Worm (Caenorhabditis elegans) whole organism, mixed stage, embryonic: ENCODE measurements around the gene T22C8.6.

Source experiments
- M03D4.4 ChIP-seq: sonication (generic microtip); optimal IDR thresholded peaks from 2 replicates; lab custom pipeline; 2017; ENCODE audit warnings: mild to moderate bottlenecking, missing genetic modification characterization, missing compliant biosample characterization
- bed-3 ChIP-seq: fragments of 200-800 bp; sonication (Bioruptor generic); optimal IDR thresholded peaks from 3 replicates; lab custom pipeline; 2018; ENCODE audit warnings: mild to moderate bottlenecking, missing genetic modification characterization, moderate library complexity, missing compliant biosample characterization
- blmp-1 ChIP-seq: fragments of 150-350 bp; optimal IDR thresholded peaks from 2 replicates; lab custom pipeline; 2014; ENCODE audit warnings: missing biosample characterization, missing genetic modification characterization
- ceh-39 ChIP-seq: fragments of 150-350 bp; optimal IDR thresholded peaks from 2 replicates; lab custom pipeline; 2014; ENCODE audit warnings: missing biosample characterization, missing genetic modification characterization
- ceh-43 ChIP-seq: fragments of 200-800 bp; sonication (Bioruptor generic); optimal IDR thresholded peaks from 2 replicates; lab custom pipeline; 2018; ENCODE audit warnings: mild to moderate bottlenecking, missing genetic modification characterization, moderate library complexity, missing compliant biosample characterization
- ceh-83 ChIP-seq: fragments of 200-800 bp; sonication (Bioruptor generic); optimal IDR thresholded peaks from 2 replicates; lab custom pipeline; 2018; ENCODE audit warnings: mild to moderate bottlenecking, missing genetic modification characterization, missing compliant biosample characterization
- ces-1 ChIP-seq: fragments of 150-350 bp; optimal IDR thresholded peaks from 2 replicates; lab custom pipeline; 2014; ENCODE audit warnings: missing biosample characterization, missing genetic modification reagents, missing genetic modification characterization
- cnd-1 ChIP-seq: fragments of 200-800 bp; sonication (Bioruptor generic); optimal IDR thresholded peaks from 2 replicates; lab custom pipeline; 2018; ENCODE audit warnings: mild to moderate bottlenecking, missing genetic modification characterization, missing compliant biosample characterization
- drap-1 ChIP-seq: fragments of 200-800 bp; sonication (Bioruptor generic); optimal IDR thresholded peaks from 3 replicates; lab custom pipeline; 2018; ENCODE audit warnings: mild to moderate bottlenecking, missing genetic modification characterization, missing compliant biosample characterization
- elt-3 ChIP-seq: fragments of 150-350 bp; optimal IDR thresholded peaks from 2 replicates; lab custom pipeline; 2014; ENCODE audit warnings: missing biosample characterization, missing genetic modification characterization
- flh-1 ChIP-seq: fragments of 200-800 bp; sonication (Bioruptor generic); optimal IDR thresholded peaks from 2 replicates; lab custom pipeline; 2018; ENCODE audit warnings: mild to moderate bottlenecking, missing genetic modification characterization, moderate library complexity, missing compliant biosample characterization
- ham-2 ChIP-seq: fragments of 200-800 bp; sonication (Bioruptor generic); optimal IDR thresholded peaks from 2 replicates; lab custom pipeline; 2018; ENCODE audit warnings: mild to moderate bottlenecking, missing genetic modification characterization, missing compliant biosample characterization
- hlh-1 ChIP-seq: fragments of 150-350 bp; optimal IDR thresholded peaks from 2 replicates; lab custom pipeline; 2014; ENCODE audit warnings: missing biosample characterization, missing genetic modification reagents, missing genetic modification characterization
- lsy-2 ChIP-seq: fragments of 150-350 bp; optimal IDR thresholded peaks from 2 replicates; lab custom pipeline; 2014; ENCODE audit warnings: missing biosample characterization, missing genetic modification characterization
- mab-5 ChIP-seq: fragments of 150-350 bp; optimal IDR thresholded peaks from 2 replicates; lab custom pipeline; 2014; ENCODE audit warnings: missing biosample characterization, missing genetic modification characterization
- mep-1 ChIP-seq: fragments of 150-350 bp; optimal IDR thresholded peaks from 2 replicates; lab custom pipeline; 2017; ENCODE audit warnings: missing biosample characterization, missing genetic modification reagents, missing genetic modification characterization, inconsistent platforms
- mls-2 ChIP-seq: sonication (generic microtip); optimal IDR thresholded peaks from 2 replicates; lab custom pipeline; 2016; ENCODE audit warnings: mild to moderate bottlenecking, missing genetic modification characterization, moderate library complexity, missing compliant biosample characterization
- nhr-12 ChIP-seq: fragments of 150-350 bp; optimal IDR thresholded peaks from 2 replicates; lab custom pipeline; 2014; ENCODE audit warnings: missing biosample characterization, missing genetic modification characterization
- nhr-2 ChIP-seq: fragments of 150-350 bp; optimal IDR thresholded peaks from 2 replicates; lab custom pipeline; 2014; ENCODE audit warnings: missing biosample characterization, missing genetic modification characterization
- nhr-237 ChIP-seq: fragments of 150-350 bp; optimal IDR thresholded peaks from 2 replicates; lab custom pipeline; 2014; ENCODE audit warnings: missing biosample characterization, missing genetic modification characterization
- nhr-28 ChIP-seq: fragments of 150-350 bp; optimal IDR thresholded peaks from 2 replicates; lab custom pipeline; 2014; ENCODE audit warnings: missing biosample characterization, missing genetic modification characterization
- nhr-76 ChIP-seq: sonication (generic microtip); optimal IDR thresholded peaks from 2 replicates; lab custom pipeline; 2017; ENCODE audit warnings: missing biosample characterization, missing genetic modification characterization
- pha-4 ChIP-seq: fragments of 150-350 bp; optimal IDR thresholded peaks from 2 replicates; lab custom pipeline; 2018; ENCODE audit warnings: missing biosample characterization, missing genetic modification reagents, missing genetic modification characterization
- sem-2 ChIP-seq: fragments of 200-800 bp; sonication (Bioruptor generic); optimal IDR thresholded peaks from 2 replicates; lab custom pipeline; 2018; ENCODE audit warnings: mild to moderate bottlenecking, missing genetic modification characterization, missing compliant biosample characterization
- snpc-4 ChIP-seq: fragments of 150-350 bp; optimal IDR thresholded peaks from 2 replicates; lab custom pipeline; 2014; ENCODE audit warnings: missing biosample characterization, missing genetic modification characterization
- sptf-1 ChIP-seq: sonication (generic microtip); optimal IDR thresholded peaks from 2 replicates; lab custom pipeline; 2017; ENCODE audit warnings: mild to moderate bottlenecking, missing genetic modification characterization, moderate library complexity, missing compliant biosample characterization
- tbx-8 ChIP-seq: fragments of 200-800 bp; sonication (Bioruptor generic); optimal IDR thresholded peaks from 2 replicates; lab custom pipeline; 2018; ENCODE audit warnings: mild to moderate bottlenecking, missing genetic modification characterization, moderate library complexity, missing compliant biosample characterization
- unc-39 ChIP-seq: fragments of 150-350 bp; optimal IDR thresholded peaks from 2 replicates; lab custom pipeline; 2014; ENCODE audit warnings: missing biosample characterization, missing genetic modification characterization
- unc-62 ChIP-seq: fragments of 150-350 bp; optimal IDR thresholded peaks from 2 replicates; lab custom pipeline; 2014; ENCODE audit warnings: missing biosample characterization, missing genetic modification reagents, missing genetic modification characterization
- zip-8 ChIP-seq: fragments of 150-350 bp; optimal IDR thresholded peaks from 2 replicates; lab custom pipeline; 2014; ENCODE audit warnings: missing biosample characterization, missing genetic modification characterization
- ztf-11 ChIP-seq: fragments of 150-350 bp; optimal IDR thresholded peaks from 2 replicates; lab custom pipeline; 2014; ENCODE audit warnings: missing biosample characterization, missing genetic modification characterization

Gene T22C8.6

ce11 chrII:8616155-8616554 lies 13.9 kb downstream of the T22C8.6 start:
- TF ChIP-seq lsy-2 (tag; lab: Kevin White, UChicago) (no peak), ceh-83 (no peak), blmp-1 (tag; lab: Kevin White, UChicago) (no peak), zip-8 (no peak), bed-3 (no peak), M03D4.4 (tag; lab: Kevin White, UChicago) (no peak), ztf-11 (tag; lab: Kevin White, UChicago) (no peak), flh-1 (GFP tag; lab: Kevin White, UChicago) (no peak), nhr-28 (tag; lab: Kevin White, UChicago) (no peak), nhr-2 (tag; lab: Kevin White, UChicago) (no peak), ceh-39 (tag; lab: Kevin White, UChicago) (no peak), ceh-43 (GFP tag; lab: Kevin White, UChicago) (no peak), elt-3 (tag; lab: Kevin White, UChicago) (no peak), ces-1 (GFP tag; lab: Kevin White, UChicago) (no peak)

- TF ChIP-seq ceh-83, result no peak
- TF ChIP-seq unc-39 (tag; lab: Kevin White, UChicago), result no peak
- TF ChIP-seq ztf-11 (tag; lab: Kevin White, UChicago), result no peak
- TF ChIP-seq drap-1 (GFP tag; lab: Kevin White, UChicago), result no peak
- TF ChIP-seq mab-5 (tag; lab: Kevin White, UChicago), result no peak
- no peak for TF ChIP-seq ceh-39 (tag; lab: Kevin White, UChicago)
- TF ChIP-seq lsy-2 (tag; lab: Kevin White, UChicago), result no peak
- TF ChIP-seq nhr-237 (tag; lab: Kevin White, UChicago), result no peak
- no peak for TF ChIP-seq nhr-12 (tag; lab: Kevin White, UChicago)
- TF ChIP-seq unc-62 (GFP tag; lab: Kevin White, UChicago), result no peak
- no peak for TF ChIP-seq nhr-76 (tag; lab: Kevin White, UChicago)
These were observed 17.6 kb downstream of the T22C8.6 start, which contains the start of gene T22C8.1 for ce11 chrII:8612470-8612869. T22C8.1 (plus strand) TSS chrII:8612770.

- TF ChIP-seq ceh-43 (GFP tag; lab: Kevin White, UChicago), result no peak
- TF ChIP-seq cnd-1, result no peak
- no peak for TF ChIP-seq nhr-76 (tag; lab: Kevin White, UChicago)
- TF ChIP-seq unc-62 (GFP tag; lab: Kevin White, UChicago), result no peak
- peak; percentile 65 for TF ChIP-seq ces-1 (GFP tag; lab: Kevin White, UChicago)
- no peak for TF ChIP-seq mls-2
- TF ChIP-seq nhr-28 (tag; lab: Kevin White, UChicago), result no peak
- no peak for TF ChIP-seq hlh-1
These were observed 18.8 kb downstream of the T22C8.6 start for ce11 chrII:8611330-8611729.

ce11 chrII:8610585-8610984 lies 19.5 kb downstream of the T22C8.6 start:
- no peak for TF ChIP-seq pha-4 (tag; lab: Kevin White, UChicago)
- TF ChIP-seq hlh-1, result no peak
- TF ChIP-seq ham-2, result no peak
- TF ChIP-seq mep-1 (tag; lab: Kevin White, UChicago), result no peak
- TF ChIP-seq nhr-28 (tag; lab: Kevin White, UChicago), result no peak
- TF ChIP-seq tbx-8 (GFP tag; lab: Kevin White, UChicago), result no peak
- TF ChIP-seq sem-2 (GFP tag; lab: Kevin White, UChicago), result no peak
- no peak for TF ChIP-seq ces-1 (GFP tag; lab: Kevin White, UChicago)
- TF ChIP-seq blmp-1 (tag; lab: Kevin White, UChicago), result no peak
- no peak for TF ChIP-seq zip-8
- no peak for TF ChIP-seq ztf-11 (tag; lab: Kevin White, UChicago)
- TF ChIP-seq nhr-76 (tag; lab: Kevin White, UChicago), result no peak
- TF ChIP-seq snpc-4, result no peak
- TF ChIP-seq elt-3 (tag; lab: Kevin White, UChicago), result no peak
- no peak for TF ChIP-seq sptf-1 (tag; lab: Kevin White, UChicago)

ce11 chrII:8610085-8610484 lies 20.0 kb downstream of the T22C8.6 start, which contains the start of gene F28C6.9:
F28C6.9 (minus strand) TSS chrII:8610185.
- TF ChIP-seq mls-2 (no peak), ztf-11 (tag; lab: Kevin White, UChicago) (no peak)
- TF ChIP-seq, all 35 proteins: peak for 0
